Worm (Caenorhabditis elegans) whole organism, young adult: ENCODE measurements around the gene srbc-6.

Source experiments
- B0035.1 ChIP-seq: sonication (generic microtip); optimal IDR thresholded peaks from 2 replicates; lab custom pipeline; 2016; ENCODE audit warnings: missing genetic modification characterization, mild to moderate bottlenecking, missing compliant biosample characterization, missing genotype, missing genetic modification reagents
- B0261.1 ChIP-seq: sonication (generic microtip); optimal IDR thresholded peaks from 2 replicates; lab custom pipeline; 2016; ENCODE audit warnings: mild to moderate bottlenecking, missing genetic modification characterization, moderate library complexity, missing compliant biosample characterization
- B0336.3 ChIP-seq: fragments of 200-800 bp; sonication (Bioruptor generic); IDR thresholded peaks from 2 replicates; pipeline ENCODE4 v1.3.6; 2022; ENCODE audit warnings: missing genetic modification characterization, missing compliant biosample characterization
- F23B12.7 ChIP-seq: sonication (generic microtip); optimal IDR thresholded peaks from 2 replicates; lab custom pipeline; 2017; ENCODE audit warnings: missing genetic modification characterization, mild to moderate bottlenecking, missing compliant biosample characterization, antibody characterized with exemption, moderate library complexity; ENCODE audit not compliant: insufficient read depth
- F33H1.4 ChIP-seq: fragments of 200-800 bp; sonication (Bioruptor generic); IDR thresholded peaks from 2 replicates; pipeline ENCODE4 v1.3.6; 2022; ENCODE audit warnings: missing genetic modification reagents, missing genetic modification characterization, missing compliant biosample characterization
- F39B2.1 ChIP-seq: fragments of 200-800 bp; sonication (Bioruptor generic); IDR thresholded peaks from 2 replicates; pipeline ENCODE4 v1.3.6; 2022; ENCODE audit warnings: missing genetic modification reagents, missing genetic modification characterization, missing compliant biosample characterization
- F52B5.7 ChIP-seq: sonication (generic microtip); optimal IDR thresholded peaks from 2 replicates; lab custom pipeline; 2016; ENCODE audit warnings: mild to moderate bottlenecking, missing genetic modification characterization, missing compliant biosample characterization
- F57C9.4 ChIP-seq: sonication (generic microtip); optimal IDR thresholded peaks from 2 replicates; lab custom pipeline; 2017; ENCODE audit warnings: mild to moderate bottlenecking, missing genetic modification characterization, missing compliant biosample characterization
- T07F8.4 ChIP-seq: sonication (generic microtip); optimal IDR thresholded peaks from 2 replicates; lab custom pipeline; 2016; ENCODE audit warnings: mild to moderate bottlenecking, missing genetic modification characterization, moderate library complexity, missing compliant biosample characterization
- Y53G8AR.9 ChIP-seq: fragments of 200-800 bp; sonication (Bioruptor generic); conservative IDR thresholded peaks from 2 replicates; pipeline ENCODE4 v1.3.6; 2022; ENCODE audit warnings: missing genetic modification reagents, missing genetic modification characterization, missing compliant biosample characterization
- Y79H2A.3 ChIP-seq: fragments of 200-800 bp; sonication (Bioruptor generic); conservative IDR thresholded peaks from 2 replicates; pipeline ENCODE4 v1.3.6; 2022; ENCODE audit warnings: missing genetic modification reagents, missing genetic modification characterization, missing compliant biosample characterization
- ZK185.1 ChIP-seq: sonication (generic microtip); optimal IDR thresholded peaks from 2 replicates; lab custom pipeline; 2016; ENCODE audit warnings: mild to moderate bottlenecking, missing genetic modification characterization, missing compliant biosample characterization; ENCODE audit not compliant: poor library complexity, severe bottlenecking
- akir-1 ChIP-seq: fragments of 200-800 bp; sonication (Bioruptor generic); optimal IDR thresholded peaks from 2 replicates; lab custom pipeline; 2018; ENCODE audit warnings: mild to moderate bottlenecking, missing genetic modification characterization, moderate library complexity, missing compliant biosample characterization
- aptf-3 ChIP-seq: fragments of 200-800 bp; sonication (Bioruptor generic); IDR thresholded peaks from 2 replicates; pipeline ENCODE4 v1.3.6; 2022; ENCODE audit warnings: missing genetic modification characterization, missing compliant biosample characterization
- atf-7 ChIP-seq: sonication (generic microtip); optimal IDR thresholded peaks from 2 replicates; lab custom pipeline; 2017; ENCODE audit warnings: mild to moderate bottlenecking, missing genetic modification characterization, missing compliant biosample characterization
- bed-1 ChIP-seq: fragments of 200-800 bp; sonication (Bioruptor generic); IDR thresholded peaks from 2 replicates; pipeline ENCODE4 v1.3.6; 2022; ENCODE audit warnings: missing genetic modification reagents, missing genetic modification characterization, missing compliant biosample characterization
- bed-2 ChIP-seq: fragments of 200-800 bp; sonication (Bioruptor generic); IDR thresholded peaks from 2 replicates; pipeline ENCODE4 v1.3.6; 2022; ENCODE audit warnings: missing genetic modification reagents, missing genetic modification characterization, missing compliant biosample characterization
- cebp-1 ChIP-seq, 2 experiments: fragments of 200-800 bp in 1 of 2; sonication (Bioruptor generic) in 1 of 2; sonication (generic microtip) in 1 of 2; IDR thresholded peaks in 1 of 2; optimal IDR thresholded peaks in 1 of 2; 2 replicates each; pipeline versions ENCODE4 v1.3.6 to Lab custom; 2017 to 2022; ENCODE audit warnings: missing compliant biosample characterization in 2 of 2, missing genetic modification characterization in 2 of 2, mild to moderate bottlenecking in 1 of 2, missing genetic modification reagents in 1 of 2, moderate library complexity in 1 of 2
- ceh-100 ChIP-seq: fragments of 200-800 bp; sonication (Bioruptor generic); IDR thresholded peaks from 2 replicates; pipeline ENCODE4 v1.3.6; 2022; ENCODE audit warnings: missing genetic modification reagents, missing genetic modification characterization, missing compliant biosample characterization
- chd-7 ChIP-seq: sonication (generic microtip); optimal IDR thresholded peaks from 2 replicates; lab custom pipeline; 2016; ENCODE audit warnings: mild to moderate bottlenecking, missing genetic modification characterization, moderate library complexity, missing compliant biosample characterization
- dpff-1 ChIP-seq: sonication (generic microtip); optimal IDR thresholded peaks from 2 replicates; lab custom pipeline; 2017; ENCODE audit warnings: mild to moderate bottlenecking, missing genetic modification characterization, missing compliant biosample characterization
- fkh-3 ChIP-seq: sonication (generic microtip); optimal IDR thresholded peaks from 2 replicates; lab custom pipeline; 2016; ENCODE audit warnings: mild to moderate bottlenecking, missing genetic modification characterization, missing compliant biosample characterization
- hrde-1 ChIP-seq: sonication (generic microtip); optimal IDR thresholded peaks from 2 replicates; lab custom pipeline; 2016; ENCODE audit warnings: missing genetic modification characterization, mild to moderate bottlenecking, missing compliant biosample characterization, moderate library complexity, missing genotype, missing genetic modification reagents, borderline replicate concordance
- lag-1 ChIP-seq: fragments of 200-800 bp; sonication (Bioruptor generic); IDR thresholded peaks from 2 replicates; pipeline ENCODE4 v1.3.6; 2022; ENCODE audit warnings: missing genetic modification reagents, missing genetic modification characterization, missing compliant biosample characterization
- lin-26 ChIP-seq: fragments of 200-800 bp; sonication (Bioruptor generic); IDR thresholded peaks from 2 replicates; pipeline ENCODE4 v1.3.6; 2022; ENCODE audit warnings: missing genetic modification reagents, missing genetic modification characterization, missing compliant biosample characterization
- lin-35 ChIP-seq, 3 experiments: fragments of 150-350 bp in 2 of 3; sonication (generic microtip) in 1 of 3; optimal IDR thresholded peaks; 2 replicates each; lab custom pipeline; 2014 to 2018; ENCODE audit warnings: missing biosample characterization in 3 of 3, missing genetic modification characterization in 3 of 3, missing genetic modification reagents in 3 of 3
- lir-1 ChIP-seq: fragments of 200-800 bp; sonication (Bioruptor generic); conservative IDR thresholded peaks from 2 replicates; pipeline ENCODE4 v1.3.6; 2022; ENCODE audit warnings: missing genetic modification reagents, missing genetic modification characterization, missing compliant biosample characterization
- madf-6 ChIP-seq: fragments of 200-800 bp; sonication (Bioruptor generic); IDR thresholded peaks from 2 replicates; pipeline ENCODE4 v1.3.6; 2022; ENCODE audit warnings: missing genetic modification reagents, missing genetic modification characterization, missing compliant biosample characterization
- mcd-1 ChIP-seq: fragments of 200-800 bp; sonication (Bioruptor generic); IDR thresholded peaks from 2 replicates; pipeline ENCODE4 v1.3.6; 2022; ENCODE audit warnings: missing genetic modification reagents, missing genetic modification characterization, missing compliant biosample characterization
- mes-4 ChIP-seq: sonication (generic microtip); optimal IDR thresholded peaks from 2 replicates; lab custom pipeline; 2016; ENCODE audit warnings: missing genotype, missing genetic modification characterization, missing compliant biosample characterization
- nhr-179 ChIP-seq: sonication (generic microtip); optimal IDR thresholded peaks from 2 replicates; lab custom pipeline; 2016; ENCODE audit warnings: mild to moderate bottlenecking, missing genetic modification characterization, missing compliant biosample characterization
- nhr-27 ChIP-seq: fragments of 200-800 bp; sonication (Bioruptor generic); optimal IDR thresholded peaks from 2 replicates; lab custom pipeline; 2018; ENCODE audit warnings: mild to moderate bottlenecking, missing genetic modification characterization, moderate library complexity, missing compliant biosample characterization
- rcor-1 ChIP-seq: fragments of 200-800 bp; sonication (Bioruptor generic); IDR thresholded peaks from 2 replicates; pipeline ENCODE4 v1.3.6; 2022; ENCODE audit warnings: missing genetic modification reagents, missing genetic modification characterization, missing compliant biosample characterization
- rec-8 ChIP-seq, 2 experiments: sonication (generic microtip); optimal IDR thresholded peaks; 2 replicates each; lab custom pipeline; 2016; ENCODE audit warnings: mild to moderate bottlenecking in 2 of 2, missing genetic modification characterization in 2 of 2, missing genetic modification reagents in 2 of 2, missing genotype in 2 of 2, missing biosample characterization in 1 of 2, missing compliant biosample characterization in 1 of 2, moderate library complexity in 1 of 2
- repo-1 ChIP-seq: sonication (generic microtip); optimal IDR thresholded peaks from 2 replicates; lab custom pipeline; 2017; ENCODE audit warnings: mild to moderate bottlenecking, missing genetic modification characterization, missing compliant biosample characterization
- sea-2 ChIP-seq: fragments of 200-800 bp; sonication (Bioruptor generic); IDR thresholded peaks from 2 replicates; pipeline ENCODE4 v1.3.6; 2022; ENCODE audit warnings: missing genetic modification characterization, missing compliant biosample characterization
- snpc-1.3 ChIP-seq: sonication (generic microtip); optimal IDR thresholded peaks from 2 replicates; lab custom pipeline; 2017; ENCODE audit warnings: missing genetic modification characterization, mild to moderate bottlenecking, missing compliant biosample characterization, antibody characterized with exemption, moderate library complexity, missing genotype, missing genetic modification reagents; ENCODE audit not compliant: insufficient read depth
- snpc-4 ChIP-seq, 5 experiments: fragments of 150-350 bp in 1 of 5; sonication (generic microtip) in 4 of 5; optimal IDR thresholded peaks; 2 replicates each; lab custom pipeline; 2014 to 2018; ENCODE audit warnings: missing genetic modification characterization in 5 of 5, missing biosample characterization in 3 of 5, antibody characterized with exemption in 2 of 5, mild to moderate bottlenecking in 2 of 5, missing compliant biosample characterization in 2 of 5, missing genotype in 2 of 5, moderate library complexity in 2 of 5, missing genetic modification reagents in 1 of 5
- ztf-28 ChIP-seq: fragments of 200-800 bp; sonication (Bioruptor generic); IDR thresholded peaks from 2 replicates; pipeline ENCODE4 v1.3.6; 2022; ENCODE audit warnings: missing genetic modification reagents, missing genetic modification characterization, missing compliant biosample characterization
- ztf-3 ChIP-seq: fragments of 200-800 bp; sonication (Bioruptor generic); optimal IDR thresholded peaks from 2 replicates; lab custom pipeline; 2018; ENCODE audit warnings: mild to moderate bottlenecking, missing genetic modification characterization, missing compliant biosample characterization
- ztf-6 ChIP-seq: fragments of 200-800 bp; sonication (Bioruptor generic); IDR thresholded peaks from 2 replicates; pipeline ENCODE4 v1.3.6; 2022; ENCODE audit warnings: missing genetic modification reagents, missing genetic modification characterization, missing compliant biosample characterization

The srbc-6 gene

DNA sequence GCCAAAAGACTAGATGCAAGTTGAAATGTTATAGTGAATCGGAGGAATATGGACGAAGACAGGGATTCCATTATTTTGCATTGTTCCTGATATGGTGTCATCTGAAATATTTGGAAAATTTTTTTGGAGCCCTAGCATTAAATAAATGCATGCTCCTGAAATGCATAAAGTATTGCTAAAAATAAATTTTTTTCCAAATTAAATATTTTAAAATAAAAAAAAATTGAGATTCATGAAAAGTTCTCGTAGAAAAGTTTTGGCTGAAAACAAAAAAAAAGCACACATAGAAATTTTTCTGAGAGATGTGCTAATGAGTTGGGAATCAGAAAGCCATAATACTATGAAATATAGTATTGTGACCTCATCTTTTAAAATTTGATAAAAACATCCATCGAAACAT, 14.9 kb upstream of the srbc-6 start, which contains the start of gene srab-7:
Gene srab-7 (minus strand): TSS at position 101 of the 400 bp plus-strand sequence.
- no peak for TF ChIP-seq Y79H2A.3 (GFP tag; lab: Robert Waterston, UW)
- no peak for TF ChIP-seq lir-1
- no peak for TF ChIP-seq ztf-6
- TF ChIP-seq B0261.1 (tag; lab: Kevin White, UChicago) = no peak
- TF ChIP-seq chd-7 (tag; lab: Kevin White, UChicago) = no peak
- TF ChIP-seq madf-6 (GFP tag; lab: Robert Waterston, UW) = no peak
- TF ChIP-seq ZK185.1 (tag; lab: Kevin White, UChicago) = no peak
- TF ChIP-seq lin-35 (GFP tag; optimal IDR thresholded peaks at IDR 0.05; lab: Kevin White, UChicago) = no peak
- no peak for TF ChIP-seq mes-4
- no peak for TF ChIP-seq akir-1 (GFP tag; lab: Kevin White, UChicago)
- no peak for TF ChIP-seq rcor-1
- TF ChIP-seq nhr-27 (tag; lab: Kevin White, UChicago) = no peak
- no peak for TF ChIP-seq B0035.1 (tag; lab: Kevin White, UChicago)
- no peak for TF ChIP-seq F57C9.4 (tag; lab: Kevin White, UChicago)

DNA sequence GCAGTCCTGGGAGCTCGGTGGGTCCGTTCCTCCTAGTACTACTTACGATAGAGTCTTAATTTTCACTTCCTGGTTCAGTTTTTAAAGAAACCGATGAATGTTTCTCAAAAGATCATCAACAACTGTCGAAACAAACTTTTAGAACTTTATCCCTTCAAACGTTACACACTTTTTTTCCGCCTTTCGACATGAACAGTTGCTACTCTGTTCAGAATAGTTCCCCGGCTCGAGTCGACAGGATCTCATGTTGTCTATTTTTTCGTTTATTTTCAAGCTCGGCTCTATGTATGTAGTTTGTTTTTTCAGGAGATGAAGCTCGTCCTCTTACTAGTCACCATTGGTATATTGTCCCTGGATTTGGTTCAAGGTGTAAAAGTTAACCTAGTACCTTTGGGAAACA, 13.2 kb upstream of the srbc-6 start, which contains the start of gene exh-1:
Gene exh-1 (plus strand): TSS at position 301 of the 400 bp plus-strand sequence.
- no peak for TF ChIP-seq mcd-1 (GFP tag; lab: Robert Waterston, UW)
- no peak for TF ChIP-seq cebp-1 (GFP tag; IDR thresholded peaks at IDR 0.05; lab: Robert Waterston, UW)
- no peak for TF ChIP-seq cebp-1 (tag; optimal IDR thresholded peaks at IDR 0.05; lab: Kevin White, UChicago)
- TF ChIP-seq F39B2.1 (GFP tag; lab: Robert Waterston, UW) = no peak
- TF ChIP-seq hrde-1 (tag; lab: Kevin White, UChicago) = no peak
- no peak for TF ChIP-seq repo-1 (tag; lab: Kevin White, UChicago)
- no peak for TF ChIP-seq F57C9.4 (tag; lab: Kevin White, UChicago)

DNA sequence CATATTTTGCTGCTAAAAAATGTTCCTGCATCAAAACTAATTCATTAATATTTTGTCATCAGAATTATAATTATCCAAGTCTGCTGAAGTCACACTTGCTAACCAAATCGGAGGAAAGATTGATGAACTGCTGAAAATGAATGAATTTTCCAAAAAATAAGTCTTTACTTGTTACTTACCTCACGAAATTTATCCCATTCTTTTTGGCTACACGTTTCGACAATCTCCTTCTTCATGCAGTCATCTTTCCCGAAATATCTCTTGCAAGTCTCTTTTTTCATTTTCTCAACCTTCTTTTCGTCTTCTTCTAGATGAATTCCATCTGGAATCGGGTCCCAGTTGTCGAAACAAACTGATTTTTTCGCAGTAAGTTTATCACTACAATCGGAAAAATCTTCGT, 11.6 kb upstream of the srbc-6 start:
- TF ChIP-seq B0336.3 (GFP tag; lab: Robert Waterston, UW) (no peak), ZK185.1 (tag; lab: Kevin White, UChicago) (no peak), rcor-1 (no peak), bed-1 (GFP tag; lab: Robert Waterston, UW) (no peak), snpc-1.3 (no peak), F52B5.7 (tag; lab: Kevin White, UChicago) (no peak), akir-1 (GFP tag; lab: Kevin White, UChicago) (no peak), nhr-179 (tag; lab: Kevin White, UChicago) (no peak), lin-35 (GFP tag; optimal IDR thresholded peaks at IDR 0.05; lab: Kevin White, UChicago) (no peak), lag-1 (GFP tag; lab: Robert Waterston, UW) (no peak), chd-7 (tag; lab: Kevin White, UChicago) (no peak), aptf-3 (no peak), ztf-28 (GFP tag; lab: Robert Waterston, UW) (no peak), bed-2 (GFP tag; lab: Robert Waterston, UW) (no peak), fkh-3 (tag; lab: Kevin White, UChicago) (no peak)

DNA sequence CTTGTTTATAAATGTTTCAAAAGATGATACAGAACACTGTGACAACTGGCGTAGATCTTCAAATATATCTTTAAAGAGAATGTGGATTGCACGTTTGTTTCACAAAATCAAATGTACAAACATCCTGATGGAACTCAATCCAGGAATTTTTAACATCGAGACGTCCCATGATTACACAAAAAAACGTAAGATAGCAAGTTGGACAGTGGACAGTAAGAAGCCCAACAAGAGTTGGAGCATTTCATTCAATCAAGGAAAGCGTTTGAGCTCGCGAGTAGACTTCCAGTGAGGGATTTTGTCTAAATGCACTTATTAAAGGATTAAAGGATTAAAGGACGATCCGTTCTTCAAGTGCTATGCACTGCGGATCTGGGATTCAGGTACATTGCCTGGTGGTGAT, 10.7 kb upstream of the srbc-6 start, which contains the start of gene C36C5.12:
Gene C36C5.12 (minus strand): TSS at position 101 of the 400 bp plus-strand sequence.
- TF ChIP-seq ceh-100 (GFP tag; lab: Robert Waterston, UW) (no peak), atf-7 (tag; lab: Kevin White, UChicago) (no peak), dpff-1 (tag; lab: Kevin White, UChicago) (no peak), Y53G8AR.9 (no peak), cebp-1 (GFP tag; IDR thresholded peaks at IDR 0.05; lab: Robert Waterston, UW) (no peak), cebp-1 (tag; optimal IDR thresholded peaks at IDR 0.05; lab: Kevin White, UChicago) (no peak), B0336.3 (GFP tag; lab: Robert Waterston, UW) (no peak), bed-1 (GFP tag; lab: Robert Waterston, UW) (no peak), sea-2 (GFP tag; lab: Robert Waterston, UW) (no peak), rec-8 (tag; optimal IDR thresholded peaks at IDR 0.05; lab: Kevin White, UChicago) (no peak), snpc-4 (GFP tag; optimal IDR thresholded peaks at IDR 0.05; lab: Kevin White, UChicago) (no peak), snpc-4 (tag; optimal IDR thresholded peaks at IDR 0.05; lab: Kevin White, UChicago) (no peak), ztf-3 (no peak), ztf-6 (no peak), lin-26 (GFP tag; lab: Robert Waterston, UW) (no peak), F23B12.7 (tag; lab: Kevin White, UChicago) (no peak), T07F8.4 (tag; lab: Kevin White, UChicago) (no peak), F33H1.4 (no peak)
